Worm (Caenorhabditis elegans) whole organism, L2 larva: ENCODE data around the gene wdr-37.
A peak's percentile ranks its signal among the peaks of the same experiment; 100 is the strongest.

Source experiments
- C34F6.9 ChIP-seq: fragments of 150-350 bp; optimal IDR thresholded peaks from 2 replicates; lab custom pipeline; 2014; ENCODE audit warnings: missing biosample characterization, missing genetic modification characterization
- R02D3.7 ChIP-seq: fragments of 150-350 bp; optimal IDR thresholded peaks from 2 replicates; lab custom pipeline; 2014; ENCODE audit warnings: missing biosample characterization, missing genetic modification characterization
- Y55F3AM.14 ChIP-seq: fragments of 200-800 bp; sonication (Bioruptor generic); optimal IDR thresholded peaks from 2 replicates; lab custom pipeline; 2018; ENCODE audit warnings: mild to moderate bottlenecking, missing genetic modification characterization, missing compliant biosample characterization
- ZK546.5 ChIP-seq: sonication (generic microtip); optimal IDR thresholded peaks from 2 replicates; lab custom pipeline; 2017; ENCODE audit warnings: missing biosample characterization, missing genetic modification characterization
- ama-1 ChIP-seq: fragments of 150-350 bp; optimal IDR thresholded peaks from 2 replicates; lab custom pipeline; 2018; ENCODE audit warnings: inconsistent platforms
- blmp-1 ChIP-seq: sonication (generic microtip); optimal IDR thresholded peaks from 2 replicates; lab custom pipeline; 2017; ENCODE audit warnings: missing genetic modification characterization, mild to moderate bottlenecking, missing compliant biosample characterization, antibody characterized with exemption, moderate library complexity; ENCODE audit not compliant: insufficient read depth
- crh-2 ChIP-seq: sonication (generic microtip); optimal IDR thresholded peaks from 2 replicates; lab custom pipeline; 2017; ENCODE audit warnings: missing biosample characterization, missing genetic modification characterization
- dmd-4 ChIP-seq: sonication (generic microtip); optimal IDR thresholded peaks from 2 replicates; lab custom pipeline; 2017; ENCODE audit warnings: missing biosample characterization, missing genetic modification characterization
- elt-1 ChIP-seq: fragments of 150-350 bp; optimal IDR thresholded peaks from 2 replicates; lab custom pipeline; 2014; ENCODE audit warnings: missing biosample characterization, missing genetic modification characterization
- fos-1 ChIP-seq: fragments of 150-350 bp; optimal IDR thresholded peaks from 2 replicates; lab custom pipeline; 2014; ENCODE audit warnings: missing biosample characterization, missing genetic modification characterization
- lin-13 ChIP-seq: fragments of 150-350 bp; optimal IDR thresholded peaks from 2 replicates; lab custom pipeline; 2014; ENCODE audit warnings: missing biosample characterization, missing genetic modification reagents, missing genetic modification characterization
- lin-39 ChIP-seq: fragments of 150-350 bp; optimal IDR thresholded peaks from 2 replicates; lab custom pipeline; 2014; ENCODE audit warnings: missing biosample characterization, missing genetic modification reagents, missing genetic modification characterization
- lsy-2 ChIP-seq, 2 experiments: fragments of 150-350 bp in 1 of 2; sonication (generic microtip) in 1 of 2; optimal IDR thresholded peaks; 2 replicates each; lab custom pipeline; 2014 to 2017; ENCODE audit warnings: missing biosample characterization in 2 of 2, missing genetic modification characterization in 2 of 2
- mab-5 ChIP-seq: fragments of 150-350 bp; optimal IDR thresholded peaks from 2 replicates; lab custom pipeline; 2014; ENCODE audit warnings: missing biosample characterization, missing genetic modification characterization
- mdl-1 ChIP-seq, 2 experiments: fragments of 150-350 bp in 1 of 2; sonication (generic microtip) in 1 of 2; optimal IDR thresholded peaks; 2 replicates each; lab custom pipeline; 2017; ENCODE audit warnings: missing biosample characterization in 2 of 2, missing genetic modification characterization in 2 of 2
- nhr-11 ChIP-seq: fragments of 150-350 bp; optimal IDR thresholded peaks from 2 replicates; lab custom pipeline; 2014; ENCODE audit warnings: missing biosample characterization, missing genetic modification characterization
- nhr-129 ChIP-seq: fragments of 150-350 bp; optimal IDR thresholded peaks from 2 replicates; lab custom pipeline; 2014; ENCODE audit warnings: missing biosample characterization, missing genetic modification characterization
- nhr-21 ChIP-seq: fragments of 150-350 bp; optimal IDR thresholded peaks from 2 replicates; lab custom pipeline; 2014; ENCODE audit warnings: missing biosample characterization, missing genetic modification characterization
- nhr-23 ChIP-seq: fragments of 150-350 bp; optimal IDR thresholded peaks from 2 replicates; lab custom pipeline; 2014; ENCODE audit warnings: missing biosample characterization, missing genetic modification reagents, missing genetic modification characterization
- nhr-6 ChIP-seq: fragments of 150-350 bp; optimal IDR thresholded peaks from 2 replicates; lab custom pipeline; 2014; ENCODE audit warnings: missing biosample characterization, missing genetic modification characterization
- peb-1 ChIP-seq: fragments of 150-350 bp; optimal IDR thresholded peaks from 2 replicates; lab custom pipeline; 2014; ENCODE audit warnings: missing biosample characterization, missing genetic modification characterization
- sem-4 ChIP-seq: fragments of 150-350 bp; optimal IDR thresholded peaks from 2 replicates; lab custom pipeline; 2014; ENCODE audit warnings: missing biosample characterization, missing genetic modification reagents, missing genetic modification characterization
- skn-1 ChIP-seq: sonication (generic microtip); optimal IDR thresholded peaks from 2 replicates; lab custom pipeline; 2017; ENCODE audit warnings: missing biosample characterization, missing genetic modification characterization
- sma-3 ChIP-seq: sonication (generic microtip); optimal IDR thresholded peaks from 2 replicates; lab custom pipeline; 2016; ENCODE audit warnings: missing genetic modification reagents, missing genetic modification characterization, missing compliant biosample characterization
- snpc-4 ChIP-seq: fragments of 150-350 bp; optimal IDR thresholded peaks from 2 replicates; lab custom pipeline; 2014; ENCODE audit warnings: missing biosample characterization, missing genetic modification characterization
- unc-39 ChIP-seq: fragments of 150-350 bp; optimal IDR thresholded peaks from 2 replicates; lab custom pipeline; 2014; ENCODE audit warnings: missing biosample characterization, missing genetic modification characterization
- unc-62 ChIP-seq: fragments of 150-350 bp; optimal IDR thresholded peaks from 2 replicates; lab custom pipeline; 2014; ENCODE audit warnings: missing biosample characterization, missing genetic modification reagents, missing genetic modification characterization
- ztf-1 ChIP-seq: fragments of 200-800 bp; sonication (Bioruptor generic); conservative IDR thresholded peaks from 2 replicates; pipeline ENCODE4 v1.3.6; 2022; ENCODE audit warnings: missing genetic modification characterization, missing compliant biosample characterization
- ztf-11 ChIP-seq: sonication (generic microtip); optimal IDR thresholded peaks from 2 replicates; lab custom pipeline; 2017; ENCODE audit warnings: missing biosample characterization, missing genetic modification characterization
- ztf-4 ChIP-seq: fragments of 150-350 bp; optimal IDR thresholded peaks from 2 replicates; lab custom pipeline; 2014; ENCODE audit warnings: missing biosample characterization, missing genetic modification characterization

The wdr-37 gene

ce11 chrIII:5585711-5586110 is 14.1 kb downstream of the wdr-37 start:
- TF ChIP-seq elt-1 (tag; lab: Kevin White, UChicago): no peak
- no peak for TF ChIP-seq mab-5

DNA sequence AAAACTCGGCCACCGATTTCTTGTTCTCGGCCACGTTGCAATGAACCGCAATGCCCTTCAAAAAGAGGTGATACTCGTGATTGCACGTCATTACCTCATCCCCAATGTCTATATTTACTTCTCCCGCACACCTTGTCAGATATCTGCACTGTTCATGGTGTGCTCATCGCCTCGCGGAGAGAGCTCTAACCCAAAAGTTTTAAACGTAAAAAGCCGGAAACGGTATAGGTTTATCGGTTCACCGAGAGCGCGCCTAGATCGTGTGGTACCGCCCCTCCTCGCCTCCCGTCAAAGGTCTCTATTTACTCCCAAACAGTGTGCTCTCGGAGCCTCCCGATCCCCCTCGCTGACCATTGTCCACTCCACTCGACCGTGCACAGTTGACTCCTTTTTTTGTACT is 15.2 kb downstream of the wdr-37 start, which contains the start of gene F56D2.3:
F56D2.3 (plus strand) TSS at position 301 of the 400 bp plus-strand sequence.
- no peak for TF ChIP-seq skn-1 (tag; lab: Kevin White, UChicago)
- TF ChIP-seq ztf-1 (GFP tag; lab: Robert Waterston, UW): no peak
- no peak for TF ChIP-seq unc-39
- TF ChIP-seq mdl-1 (tag; optimal IDR thresholded peaks at IDR 0.05; lab: Kevin White, UChicago): no peak
- no peak for TF ChIP-seq dmd-4 (tag; lab: Kevin White, UChicago)
- TF ChIP-seq ztf-11 (tag; lab: Kevin White, UChicago): no peak
- TF ChIP-seq blmp-1 (tag; lab: Kevin White, UChicago): no peak
- TF ChIP-seq lin-39: no peak

ce11 chrIII:5582766-5583165 is 17.1 kb downstream of the wdr-37 start, which contains the start of the genes F56D2.8 and uev-2:
F56D2.8 (minus strand) TSS chrIII:5582866.
uev-2 (plus strand) TSS chrIII:5583125.
- TF ChIP-seq nhr-23 (tag; lab: Kevin White, UChicago): no peak
- no peak for TF ChIP-seq snpc-4 (tag; lab: Kevin White, UChicago)
- no peak for TF ChIP-seq ztf-1 (GFP tag; lab: Robert Waterston, UW)
- no peak for TF ChIP-seq peb-1 (tag; lab: Kevin White, UChicago)
- no peak for TF ChIP-seq ZK546.5 (tag; lab: Kevin White, UChicago)
- TF ChIP-seq C34F6.9 (tag; lab: Kevin White, UChicago): no peak
- no peak for TF ChIP-seq ztf-11 (tag; lab: Kevin White, UChicago)
- TF ChIP-seq nhr-6 (tag; lab: Kevin White, UChicago): no peak
- TF ChIP-seq ztf-4 (tag; lab: Kevin White, UChicago): no peak

DNA sequence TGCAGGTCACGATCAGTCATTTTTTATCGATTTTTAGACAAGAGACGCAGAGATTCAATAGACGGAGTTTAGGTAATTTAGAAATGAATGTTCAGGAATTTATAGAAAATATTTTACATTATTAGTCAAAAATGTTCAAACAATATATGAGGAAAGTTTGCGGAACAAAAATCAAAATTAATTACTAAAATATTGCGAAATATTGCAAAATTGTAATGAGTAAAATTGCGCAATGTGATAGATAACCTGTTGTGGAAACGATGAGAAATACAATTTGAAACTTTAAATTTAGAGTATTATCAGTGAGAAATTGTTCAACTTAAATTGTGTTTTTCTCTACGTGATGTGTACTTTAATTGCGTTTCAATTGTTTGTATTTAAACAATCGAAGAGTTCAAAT is 18.8 kb downstream of the wdr-37 start, which contains the start of gene F56D2.5:
F56D2.5 (minus strand) TSS at position 371 of the 400 bp plus-strand sequence.
- no peak for TF ChIP-seq ZK546.5 (tag; lab: Kevin White, UChicago)
- no peak for TF ChIP-seq ztf-4 (tag; lab: Kevin White, UChicago)
- TF ChIP-seq nhr-129 (tag; lab: Kevin White, UChicago): peak; percentile 98
- peak; percentile 8 for TF ChIP-seq fos-1 (tag; lab: Kevin White, UChicago)
- TF ChIP-seq unc-62 (GFP tag; lab: Kevin White, UChicago): no peak

DNA sequence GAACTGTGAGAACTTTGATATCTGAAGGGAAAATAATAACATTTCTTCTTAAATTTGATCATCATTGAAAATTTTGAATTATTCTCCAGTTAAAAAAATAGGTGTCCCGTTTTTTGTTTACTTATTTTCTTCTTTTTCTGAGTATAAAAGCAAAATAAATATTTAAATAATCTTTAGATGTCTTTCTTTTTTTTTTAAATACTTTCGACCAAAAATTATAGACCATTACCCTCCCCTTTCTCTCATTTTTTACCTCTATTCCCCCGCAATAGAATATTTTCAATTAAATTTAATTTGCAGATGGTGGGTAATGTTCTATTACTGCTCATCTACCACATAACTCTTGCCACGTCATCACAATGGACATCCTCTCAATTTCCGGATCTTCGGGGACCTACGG is 26.2 kb downstream of the wdr-37 start, which contains the start of gene molo-1:
molo-1 (plus strand) TSS at position 301 of the 400 bp plus-strand sequence.
- TF ChIP-seq lin-13 (no peak), elt-1 (tag; lab: Kevin White, UChicago) (no peak), ZK546.5 (tag; lab: Kevin White, UChicago) (no peak), R02D3.7 (tag; lab: Kevin White, UChicago) (no peak), sem-4 (no peak), unc-39 (no peak), nhr-11 (tag; lab: Kevin White, UChicago) (no peak), sma-3 (GFP tag; lab: Kevin White, UChicago) (no peak), ztf-1 (GFP tag; lab: Robert Waterston, UW) (no peak), nhr-21 (tag; lab: Kevin White, UChicago) (no peak), unc-62 (GFP tag; lab: Kevin White, UChicago) (no peak), crh-2 (tag; lab: Kevin White, UChicago) (no peak), ama-1 (no peak), ztf-11 (tag; lab: Kevin White, UChicago) (no peak), mdl-1 (tag; optimal IDR thresholded peaks at IDR 0.05; lab: Kevin White, UChicago) (no peak), skn-1 (tag; lab: Kevin White, UChicago) (no peak), ztf-4 (tag; lab: Kevin White, UChicago) (no peak)

DNA sequence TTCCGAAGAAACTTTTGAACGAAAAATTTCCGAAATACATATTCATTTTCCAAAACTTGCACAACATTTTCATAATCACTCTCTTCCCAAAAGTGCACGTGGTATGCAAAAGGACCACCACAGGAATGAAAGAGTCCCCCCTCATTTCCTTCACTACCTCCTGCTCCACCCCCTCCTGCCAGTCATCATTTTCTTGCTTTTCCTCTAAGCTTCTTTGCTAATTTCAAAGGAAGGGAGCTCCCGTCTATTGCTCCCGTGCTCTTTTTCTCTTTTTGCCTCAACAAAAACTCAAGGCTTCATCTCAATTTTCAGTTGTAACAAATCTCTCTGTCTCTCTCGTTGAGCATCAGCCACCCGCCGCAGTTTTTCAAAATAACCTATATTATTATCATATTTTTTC is 27.1 kb downstream of the wdr-37 start:
- TF ChIP-seq nhr-129 (tag; lab: Kevin White, UChicago) (peak; percentile 6), Y55F3AM.14 (GFP tag; lab: Kevin White, UChicago) (no peak), lsy-2 (tag; optimal IDR thresholded peaks at IDR 0.05; lab: Kevin White, UChicago) (peak in 1 of 2 experiments; percentile 0), nhr-11 (tag; lab: Kevin White, UChicago) (no peak), C34F6.9 (tag; lab: Kevin White, UChicago) (peak; percentile 11)
